Worm (Caenorhabditis elegans) whole organism, late embryonic: ENCODE data around the gene Y47D7A.7.

ENCODE experiments used
- ceh-24 ChIP-seq: sonication (generic microtip); optimal IDR thresholded peaks from 2 replicates; lab custom pipeline; 2016; ENCODE audit warnings: mild to moderate bottlenecking, missing genetic modification characterization, missing compliant biosample characterization
- fkh-10 ChIP-seq: fragments of 150-350 bp; optimal IDR thresholded peaks from 2 replicates; lab custom pipeline; 2014; ENCODE audit warnings: missing biosample characterization, missing genetic modification reagents, missing genetic modification characterization
- unc-55 ChIP-seq: sonication (generic microtip); optimal IDR thresholded peaks from 2 replicates; lab custom pipeline; 2017; ENCODE audit warnings: missing biosample characterization, missing genetic modification reagents, missing genetic modification characterization

ce11 chrV:4370515-4370914, 49.2 kb downstream of the Y47D7A.7 start:
- TF ChIP-seq ceh-24 (tag; lab: Kevin White, UChicago) = no peak
- TF ChIP-seq fkh-10 (GFP tag; lab: Kevin White, UChicago) = no peak
- TF ChIP-seq unc-55 (GFP tag; lab: Kevin White, UChicago) = no peak
